Fruit fly (Drosophila melanogaster): ENCODE measurements around the gene Alg10.
A peak's percentile ranks its signal among the peaks of the same experiment; 100 is the strongest.

Gene Alg10

dm6 chr3L:11147675-11148074 is 17.1 kb upstream of the Alg10 start:
- TF ChIP-seq CG11504 (tag; optimal IDR thresholded peaks at IDR 0.05) (no peak), CG3407 (GFP tag; optimal IDR thresholded peaks at IDR 0.05) (no peak), CG10366 (GFP tag; IDR thresholded peaks at IDR 0.05) (no peak), CG17361 (GFP tag; IDR thresholded peaks at IDR 0.05) (no peak), sd (tag; optimal IDR thresholded peaks at IDR 0.05) (peak; percentile 88), Hr39 (optimal IDR thresholded peaks at IDR 0.05) (no peak), Dad (GFP tag; optimal IDR thresholded peaks at IDR 0.05) (no peak), klu (GFP tag; IDR thresholded peaks at IDR 0.05) (no peak), CG32532 (GFP tag; IDR thresholded peaks at IDR 0.05) (no peak), CG1602 (GFP tag; optimal IDR thresholded peaks at IDR 0.05) (no peak), abd-A (tag; optimal IDR thresholded peaks at IDR 0.05) (peak; percentile 76), Max (GFP tag; optimal IDR thresholded peaks at IDR 0.05) (no peak), Blimp-1 (GFP tag; optimal IDR thresholded peaks at IDR 0.05) (peak; percentile 99), cato (GFP tag; optimal IDR thresholded peaks at IDR 0.05; ENCODE audit: borderline replicate concordance) (no peak), grn (GFP tag; optimal IDR thresholded peaks at IDR 0.05) (peak; percentile 82), CG3847 (GFP tag; IDR thresholded peaks at IDR 0.05) (no peak), vvl (GFP tag; IDR thresholded peaks at IDR 0.05) (peak; percentile 75; the same call in 1 of the 2 replicates), Hr78 (GFP tag; optimal IDR thresholded peaks at IDR 0.05) (peak in 1 of 2 experiments; percentile 14), sens (GFP tag) (no peak), pros (GFP tag; optimal IDR thresholded peaks at IDR 0.05) (peak; percentile 96), CG30020 (tag; optimal IDR thresholded peaks at IDR 0.05) (no peak), Stat92E (GFP tag; optimal IDR thresholded peaks at IDR 0.05) (no peak), CG3163 (GFP tag; optimal IDR thresholded peaks at IDR 0.05) (no peak), oc (tag; optimal IDR thresholded peaks at IDR 0.05) (peak; percentile 69), CrebB (tag; optimal IDR thresholded peaks at IDR 0.05) (no peak), CG4707 (GFP tag; optimal IDR thresholded peaks at IDR 0.05) (no peak), Awh (GFP tag; IDR thresholded peaks at IDR 0.05) (peak; percentile 54; the same call in 1 of the 2 replicates), luna (GFP tag; optimal IDR thresholded peaks at IDR 0.05) (no peak), Sry-β (GFP tag; optimal IDR thresholded peaks at IDR 0.05) (no peak), dati (GFP tag; IDR thresholded peaks at IDR 0.05) (no peak), kni (GFP tag; optimal IDR thresholded peaks at IDR 0.05) (peak; percentile 85), Sox102F (GFP tag; optimal IDR thresholded peaks at IDR 0.05) (no peak), CG9932 (GFP tag; IDR thresholded peaks at IDR 0.05) (no peak), CG7745 (tag; optimal IDR thresholded peaks at IDR 0.05) (no peak), CG13624 (GFP tag; optimal IDR thresholded peaks at IDR 0.05) (no peak), gsb-n (tag; optimal IDR thresholded peaks at IDR 0.05) (no peak), tio (GFP tag; optimal IDR thresholded peaks at IDR 0.05) (no peak), CG12769 (tag; optimal IDR thresholded peaks at IDR 0.05) (no peak), dan (GFP tag; IDR thresholded peaks at IDR 0.05) (no peak), tap (tag; optimal IDR thresholded peaks at IDR 0.05) (no peak), crol (GFP tag; IDR thresholded peaks at IDR 0.05) (no peak), HLHmδ (GFP tag; optimal IDR thresholded peaks at IDR 0.05) (no peak), CG9817 (tag; optimal IDR thresholded peaks at IDR 0.05) (no peak), CG11093 (GFP tag; IDR thresholded peaks at IDR 0.05) (no peak)

All from whole organism, embryonic.